Worm (Caenorhabditis elegans) whole organism, young adult: ENCODE results near the gene srh-244.

ENCODE experiments used
- B0261.1 ChIP-seq: sonication (generic microtip); optimal IDR thresholded peaks from 2 replicates; lab custom pipeline; 2016; ENCODE audit warnings: mild to moderate bottlenecking, missing genetic modification characterization, moderate library complexity, missing compliant biosample characterization
- C06A6.2 ChIP-seq: fragments of 200-800 bp; sonication (Bioruptor generic); conservative IDR thresholded peaks from 2 replicates; pipeline ENCODE4 v1.3.6; 2022; ENCODE audit warnings: missing genetic modification characterization, missing compliant biosample characterization
- C17E4.6 ChIP-seq: fragments of 200-800 bp; sonication (Bioruptor generic); IDR thresholded peaks from 2 replicates; pipeline ENCODE4 v1.3.6; 2022; ENCODE audit warnings: missing genetic modification reagents, missing genetic modification characterization, missing compliant biosample characterization
- F10E7.11 ChIP-seq: sonication (generic microtip); optimal IDR thresholded peaks from 2 replicates; lab custom pipeline; 2017; ENCODE audit warnings: mild to moderate bottlenecking, missing genetic modification characterization, moderate library complexity, missing compliant biosample characterization
- F23B12.7 ChIP-seq: sonication (generic microtip); optimal IDR thresholded peaks from 2 replicates; lab custom pipeline; 2017; ENCODE audit warnings: missing genetic modification characterization, mild to moderate bottlenecking, missing compliant biosample characterization, antibody characterized with exemption, moderate library complexity; ENCODE audit not compliant: insufficient read depth
- Y95B8A.8 ChIP-seq: fragments of 200-800 bp; sonication (Bioruptor generic); IDR thresholded peaks from 2 replicates; pipeline ENCODE4 v1.3.6; 2022; ENCODE audit warnings: missing genetic modification reagents, missing genetic modification characterization, missing compliant biosample characterization
- ama-1 ChIP-seq, 3 experiments: fragments of 150-350 bp in 1 of 3; sonication (generic microtip) in 2 of 3; optimal IDR thresholded peaks; 2 replicates each; lab custom pipeline; 2014 to 2018; ENCODE audit warnings: missing biosample characterization in 2 of 3, missing genetic modification characterization in 2 of 3, missing genetic modification reagents in 2 of 3
- atf-7 ChIP-seq: sonication (generic microtip); optimal IDR thresholded peaks from 2 replicates; lab custom pipeline; 2017; ENCODE audit warnings: mild to moderate bottlenecking, missing genetic modification characterization, missing compliant biosample characterization
- athp-1 ChIP-seq: sonication (generic microtip); optimal IDR thresholded peaks from 2 replicates; lab custom pipeline; 2017; ENCODE audit warnings: mild to moderate bottlenecking, missing genetic modification characterization, missing compliant biosample characterization
- attf-3 ChIP-seq: fragments of 200-800 bp; sonication (Bioruptor generic); conservative IDR thresholded peaks from 2 replicates; pipeline ENCODE4 v1.3.6; 2022; ENCODE audit warnings: missing genetic modification reagents, missing genetic modification characterization, missing compliant biosample characterization
- attf-6 ChIP-seq: fragments of 200-800 bp; sonication (Bioruptor generic); IDR thresholded peaks from 2 replicates; pipeline ENCODE4 v1.3.6; 2022; ENCODE audit warnings: missing genetic modification reagents, missing genetic modification characterization, missing compliant biosample characterization
- cebp-1 ChIP-seq, 2 experiments: fragments of 200-800 bp in 1 of 2; sonication (Bioruptor generic) in 1 of 2; sonication (generic microtip) in 1 of 2; IDR thresholded peaks in 1 of 2; optimal IDR thresholded peaks in 1 of 2; 2 replicates each; pipeline versions ENCODE4 v1.3.6 to Lab custom; 2017 to 2022; ENCODE audit warnings: missing compliant biosample characterization in 2 of 2, missing genetic modification characterization in 2 of 2, mild to moderate bottlenecking in 1 of 2, missing genetic modification reagents in 1 of 2, moderate library complexity in 1 of 2
- dpff-1 ChIP-seq: sonication (generic microtip); optimal IDR thresholded peaks from 2 replicates; lab custom pipeline; 2017; ENCODE audit warnings: mild to moderate bottlenecking, missing genetic modification characterization, missing compliant biosample characterization
- ekl-4 ChIP-seq: fragments of 200-800 bp; sonication (Bioruptor generic); IDR thresholded peaks from 2 replicates; pipeline ENCODE4 v1.3.6; 2022; ENCODE audit warnings: missing genetic modification reagents, missing genetic modification characterization, missing compliant biosample characterization
- him-1 ChIP-seq: sonication (generic microtip); optimal IDR thresholded peaks from 2 replicates; lab custom pipeline; 2016; ENCODE audit warnings: missing genotype, missing genetic modification reagents, missing genetic modification characterization, missing compliant biosample characterization
- hrde-1 ChIP-seq: sonication (generic microtip); optimal IDR thresholded peaks from 2 replicates; lab custom pipeline; 2016; ENCODE audit warnings: missing genetic modification characterization, mild to moderate bottlenecking, missing compliant biosample characterization, moderate library complexity, missing genotype, missing genetic modification reagents, borderline replicate concordance
- lin-40 ChIP-seq: sonication (generic microtip); optimal IDR thresholded peaks from 2 replicates; lab custom pipeline; 2016; ENCODE audit warnings: missing genetic modification characterization, mild to moderate bottlenecking, missing compliant biosample characterization, missing genotype, missing genetic modification reagents
- madf-8 ChIP-seq: fragments of 200-800 bp; sonication (Bioruptor generic); conservative IDR thresholded peaks from 2 replicates; pipeline ENCODE4 v1.3.6; 2022; ENCODE audit warnings: missing genetic modification reagents, missing genetic modification characterization, missing compliant biosample characterization
- nhr-120 ChIP-seq: fragments of 200-800 bp; sonication (Bioruptor generic); IDR thresholded peaks from 2 replicates; pipeline ENCODE4 v1.3.6; 2022; ENCODE audit warnings: missing genetic modification characterization, missing compliant biosample characterization
- nhr-179 ChIP-seq: sonication (generic microtip); optimal IDR thresholded peaks from 2 replicates; lab custom pipeline; 2016; ENCODE audit warnings: mild to moderate bottlenecking, missing genetic modification characterization, missing compliant biosample characterization
- nhr-27 ChIP-seq: fragments of 200-800 bp; sonication (Bioruptor generic); optimal IDR thresholded peaks from 2 replicates; lab custom pipeline; 2018; ENCODE audit warnings: mild to moderate bottlenecking, missing genetic modification characterization, moderate library complexity, missing compliant biosample characterization
- nhr-80 ChIP-seq: sonication (generic microtip); optimal IDR thresholded peaks from 2 replicates; lab custom pipeline; 2016; ENCODE audit warnings: missing genetic modification characterization, missing compliant biosample characterization
- pbrm-1 ChIP-seq: fragments of 200-800 bp; sonication (Bioruptor generic); IDR thresholded peaks from 2 replicates; pipeline ENCODE4 v1.3.6; 2022; ENCODE audit warnings: missing genetic modification reagents, missing genetic modification characterization, missing compliant biosample characterization
- snpc-4 ChIP-seq, 5 experiments: fragments of 150-350 bp in 1 of 5; sonication (generic microtip) in 4 of 5; optimal IDR thresholded peaks; 2 replicates each; lab custom pipeline; 2014 to 2018; ENCODE audit warnings: missing genetic modification characterization in 5 of 5, missing biosample characterization in 3 of 5, antibody characterized with exemption in 2 of 5, mild to moderate bottlenecking in 2 of 5, missing compliant biosample characterization in 2 of 5, missing genotype in 2 of 5, moderate library complexity in 2 of 5, missing genetic modification reagents in 1 of 5
- unc-62 ChIP-seq: fragments of 150-350 bp; optimal IDR thresholded peaks from 2 replicates; lab custom pipeline; 2014; ENCODE audit warnings: missing biosample characterization, missing genetic modification reagents, missing genetic modification characterization
- ztf-28 ChIP-seq: fragments of 200-800 bp; sonication (Bioruptor generic); IDR thresholded peaks from 2 replicates; pipeline ENCODE4 v1.3.6; 2022; ENCODE audit warnings: missing genetic modification reagents, missing genetic modification characterization, missing compliant biosample characterization

srh-244 gene

DNA sequence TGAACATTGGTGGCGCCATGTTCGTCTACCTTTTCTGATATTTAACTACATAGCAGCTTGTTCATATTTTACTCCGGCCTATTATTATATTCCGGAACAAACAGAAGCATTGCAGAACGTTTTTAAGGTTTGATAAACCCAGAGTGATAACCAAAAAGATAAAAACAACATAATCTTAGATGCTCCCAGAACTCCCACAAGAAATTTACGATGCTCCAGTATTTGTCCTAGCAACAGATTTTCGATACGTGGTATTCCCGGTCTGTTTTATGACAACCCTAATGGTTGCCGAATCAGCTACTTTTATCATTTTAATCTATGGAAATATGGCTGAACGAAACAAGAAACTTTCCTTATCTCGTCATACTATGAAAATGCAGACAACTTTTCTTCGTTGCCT lies 10.0 kb downstream of the srh-244 start:
- TF ChIP-seq C06A6.2 (no peak), atf-7 (tag; lab: Kevin White, UChicago) (no peak), ztf-28 (GFP tag; lab: Robert Waterston, UW) (no peak), F10E7.11 (tag; lab: Kevin White, UChicago) (no peak), unc-62 (GFP tag; lab: Kevin White, UChicago) (no peak), B0261.1 (tag; lab: Kevin White, UChicago) (no peak), him-1 (tag; lab: Kevin White, UChicago) (no peak), madf-8 (GFP tag; lab: Robert Waterston, UW) (no peak), F23B12.7 (tag; lab: Kevin White, UChicago) (no peak), Y95B8A.8 (GFP tag; lab: Robert Waterston, UW) (no peak), lin-40 (no peak), ama-1 (optimal IDR thresholded peaks at IDR 0.05; lab: Kevin White, UChicago) (no peak), ama-1 (GFP tag; optimal IDR thresholded peaks at IDR 0.05; lab: Kevin White, UChicago) (no peak), dpff-1 (tag; lab: Kevin White, UChicago) (no peak)

ce11 chrV:7355464-7355863 lies 11.8 kb downstream of the srh-244 start, which contains the start of gene tag-293:
TSS of gene tag-293 (minus strand) at chrV:7355564.
- TF ChIP-seq nhr-27 (tag; lab: Kevin White, UChicago), result no peak

ce11 chrV:7356684-7357083 lies 13.1 kb downstream of the srh-244 start, which contains the start of gene C03G6.21:
TSS of gene C03G6.21 (minus strand) at chrV:7356784.
- TF ChIP-seq hrde-1 (tag; lab: Kevin White, UChicago) (no peak), nhr-120 (GFP tag; lab: Robert Waterston, UW) (no peak)
- TF ChIP-seq, all 124 proteins: peak for 0

- TF ChIP-seq hrde-1 (tag; lab: Kevin White, UChicago) (no peak), attf-6 (no peak), nhr-120 (GFP tag; lab: Robert Waterston, UW) (no peak), snpc-4 (GFP tag; optimal IDR thresholded peaks at IDR 0.05; lab: Kevin White, UChicago) (no peak), snpc-4 (tag; optimal IDR thresholded peaks at IDR 0.05; lab: Kevin White, UChicago) (no peak), nhr-179 (tag; lab: Kevin White, UChicago) (no peak), ekl-4 (GFP tag; lab: Robert Waterston, UW) (no peak), cebp-1 (GFP tag; IDR thresholded peaks at IDR 0.05; lab: Robert Waterston, UW) (no peak), cebp-1 (tag; optimal IDR thresholded peaks at IDR 0.05; lab: Kevin White, UChicago) (no peak), lin-40 (no peak)
These were observed 13.5 kb downstream of the srh-244 start, which contains the start of gene C03G6.6 for ce11 chrV:7357132-7357531. TSS of gene C03G6.6 (plus strand) at chrV:7357432.

- TF ChIP-seq athp-1 (tag; lab: Kevin White, UChicago), result no peak
- TF ChIP-seq attf-3 (GFP tag; lab: Robert Waterston, UW), result no peak
- TF ChIP-seq C17E4.6 (GFP tag; lab: Robert Waterston, UW), result no peak
These were observed 18.1 kb downstream of the srh-244 start, which contains the start of gene cyp-35A1 for ce11 chrV:7361673-7362072. TSS of gene cyp-35A1 (minus strand) at chrV:7361773.

- TF ChIP-seq pbrm-1 (no peak), nhr-80 (peak; percentile 59)
- TF ChIP-seq, all 124 proteins: peak for 1
These were observed 20.4 kb downstream of the srh-244 start, which contains the start of gene cyp-35A2 for ce11 chrV:7364059-7364458. TSS of gene cyp-35A2 (minus strand) at chrV:7364182.
